Fruit fly (Drosophila melanogaster) whole organism: Measurements from ENCODE around the gene Sbds.

Experiments
- CG8478 ChIP-seq: fragments of >200 bp; optimal IDR thresholded peaks from 2 replicates; lab custom pipeline; 2018; ENCODE audit warnings: inconsistent platforms
- EcR ChIP-seq, 2 experiments: fragments of >200 bp; optimal IDR thresholded peaks; 2 replicates each; lab custom pipeline; 2017; ENCODE audit warnings: missing biosample characterization in 2 of 2, missing genetic modification characterization in 2 of 2, missing genetic modification reagents in 2 of 2
- pan ChIP-seq: fragments of >200 bp; optimal IDR thresholded peaks from 2 replicates; lab custom pipeline; 2017
- psq ChIP-seq: fragments of >200 bp; optimal IDR thresholded peaks from 2 replicates; lab custom pipeline; 2017

DNA sequence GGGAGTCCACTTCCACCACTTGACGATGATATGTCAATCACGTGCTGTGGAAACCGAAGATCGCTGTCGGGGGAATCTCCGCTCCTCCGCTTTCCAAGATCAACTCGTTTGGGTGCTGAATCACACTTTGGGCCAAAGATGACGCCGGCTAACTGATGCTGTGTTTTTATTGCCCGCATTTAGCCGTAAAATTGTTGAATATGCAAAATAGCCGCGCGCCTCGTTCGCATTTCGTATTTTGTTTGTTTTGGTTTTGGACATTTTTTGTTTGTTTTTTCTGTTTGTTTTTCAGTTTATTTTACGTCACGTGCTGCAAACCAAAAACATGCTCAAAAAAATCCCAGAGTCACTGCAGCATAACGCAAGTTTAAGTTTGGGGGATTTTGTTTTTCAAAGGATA lies 29.4 kb upstream of the Sbds start:
- no peak for TF ChIP-seq EcR (GFP tag; optimal IDR thresholded peaks at IDR 0.05; lab: Kevin White, UChicago)
- TF ChIP-seq psq (lab: Kevin White, UChicago): no peak
- TF ChIP-seq CG8478 (lab: Kevin White, UChicago): no peak
- TF ChIP-seq pan (lab: Kevin White, UChicago): no peak
